Fruit fly (Drosophila melanogaster): ENCODE data around the gene CG3407.

DNA sequence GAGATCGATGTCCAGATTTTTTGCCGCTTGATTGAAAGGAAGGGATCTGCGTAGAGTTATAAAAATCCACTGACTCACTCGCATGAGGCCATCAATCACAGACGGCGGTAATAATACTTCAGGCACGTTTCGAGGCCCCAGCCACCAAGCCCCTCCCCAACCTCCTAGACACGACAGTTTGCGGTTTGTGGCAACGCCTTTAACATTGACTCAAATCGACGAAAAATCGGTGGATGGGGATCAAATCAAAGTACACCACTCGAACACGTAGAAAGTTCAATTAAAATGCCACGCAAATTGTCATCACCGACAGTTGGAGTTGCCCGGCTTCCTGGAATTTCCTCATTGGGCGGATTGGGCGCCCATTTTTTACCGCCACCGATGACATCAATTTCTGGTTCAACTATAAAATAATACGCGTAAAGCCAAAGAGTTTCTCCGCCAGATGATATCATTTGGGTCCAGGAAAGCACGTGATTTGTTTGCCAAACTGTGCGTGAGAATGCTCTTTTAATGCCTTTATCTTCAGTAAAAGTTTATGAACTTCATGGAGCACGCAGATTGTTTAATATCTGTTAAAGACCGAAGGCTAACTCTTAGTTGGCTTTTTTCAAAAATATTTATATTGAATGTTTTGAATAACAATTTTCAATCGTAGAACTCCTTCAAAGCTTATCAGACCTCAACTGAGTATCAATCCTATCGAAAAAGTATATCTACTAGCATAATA, 28.8 kb downstream of the CG3407 start, which contains the start of gene CG31960:
- TF ChIP-seq psq (optimal IDR thresholded peaks at IDR 0.05) (no peak), Myc (optimal IDR thresholded peaks at IDR 0.05) (no peak), insv (optimal IDR thresholded peaks at IDR 0.05) (no peak), Sin3A (optimal IDR thresholded peaks at IDR 0.05) (no peak)

All from Kc167 (cell line).